Fruit fly (Drosophila melanogaster) whole organism, embryonic: ENCODE results near the gene gammaTub37C.

Experiments
- Antp ChIP-seq: fragments of 200-800 bp; sonication (Bioruptor generic); optimal IDR thresholded peaks from 3 replicates; lab custom pipeline; 2016; ENCODE audit warnings: missing biosample characterization, missing genetic modification characterization
- B-H2 ChIP-seq: fragments of 200-800 bp; sonication (Bioruptor generic); optimal IDR thresholded peaks from 2 replicates; lab custom pipeline; 2018; ENCODE audit warnings: missing biosample characterization, mild to moderate bottlenecking, missing genetic modification characterization
- Bdp1 ChIP-seq: fragments of 200-800 bp; sonication (Bioruptor generic); optimal IDR thresholded peaks from 3 replicates; lab custom pipeline; 2016; ENCODE audit warnings: missing biosample characterization, missing genetic modification characterization
- C15 ChIP-seq: fragments of 200-800 bp; sonication (Bioruptor generic); IDR thresholded peaks from 3 replicates; pipeline ENCODE4 v1.3.6; 2022; ENCODE audit warnings: missing biosample characterization, missing genetic modification characterization
- CG10979 ChIP-seq: fragments of 200-800 bp; sonication (Bioruptor generic); optimal IDR thresholded peaks from 2 replicates; lab custom pipeline; 2018; ENCODE audit warnings: missing biosample characterization, mild to moderate bottlenecking, missing genetic modification characterization, moderate library complexity
- CG11560 ChIP-seq: fragments of 200-800 bp; sonication (Bioruptor generic); IDR thresholded peaks from 3 replicates; pipeline ENCODE4 v1.3.6; 2022; ENCODE audit warnings: missing biosample characterization, missing genetic modification characterization
- CG12071 ChIP-seq: fragments of 200-800 bp; sonication (Bioruptor generic); optimal IDR thresholded peaks from 3 replicates; lab custom pipeline; 2018; ENCODE audit warnings: missing biosample characterization, mild to moderate bottlenecking, missing genetic modification characterization
- CG12391 ChIP-seq: fragments of 200-800 bp; sonication (Bioruptor generic); optimal IDR thresholded peaks from 3 replicates; lab custom pipeline; 2018; ENCODE audit warnings: missing biosample characterization, mild to moderate bottlenecking, missing genetic modification characterization, moderate library complexity
- CG12744 ChIP-seq: fragments of 200-800 bp; sonication (Bioruptor generic); optimal IDR thresholded peaks from 2 replicates; lab custom pipeline; 2016; ENCODE audit warnings: missing biosample characterization, missing genetic modification characterization
- CG13296 ChIP-seq: fragments of 200-800 bp; sonication (Bioruptor generic); optimal IDR thresholded peaks from 3 replicates; lab custom pipeline; 2018; ENCODE audit warnings: missing biosample characterization, mild to moderate bottlenecking, missing genetic modification characterization
- CG15073 ChIP-seq: fragments of 200-800 bp; sonication (Bioruptor generic); optimal IDR thresholded peaks from 2 replicates; lab custom pipeline; 2016; ENCODE audit warnings: missing biosample characterization, missing genetic modification characterization
- CG15514 ChIP-seq: fragments of 200-800 bp; sonication (Bioruptor generic); optimal IDR thresholded peaks from 3 replicates; lab custom pipeline; 2017; ENCODE audit warnings: missing biosample characterization, missing genetic modification characterization, mild to moderate bottlenecking, moderate library complexity, missing genetic modification reagents
- CG17359 ChIP-seq: fragments of 200-800 bp; sonication (Bioruptor generic); optimal IDR thresholded peaks from 3 replicates; lab custom pipeline; 2018; ENCODE audit warnings: missing biosample characterization, mild to moderate bottlenecking, missing genetic modification characterization, moderate library complexity
- CG18619 ChIP-seq: fragments of 200-800 bp; sonication (Bioruptor generic); optimal IDR thresholded peaks from 3 replicates; lab custom pipeline; 2017; ENCODE audit warnings: missing biosample characterization, mild to moderate bottlenecking, missing genetic modification characterization
- CG18764 ChIP-seq: fragments of 200-800 bp; sonication (Bioruptor generic); optimal IDR thresholded peaks from 3 replicates; lab custom pipeline; 2016; ENCODE audit warnings: missing biosample characterization, missing genetic modification characterization
- CG30431 ChIP-seq: fragments of 200-800 bp; sonication (Bioruptor generic); optimal IDR thresholded peaks from 2 replicates; lab custom pipeline; 2017; ENCODE audit warnings: missing biosample characterization, missing genetic modification characterization
- CG32767 ChIP-seq: fragments of 200-800 bp; sonication (Bioruptor generic); IDR thresholded peaks from 2 replicates; pipeline ENCODE4 v1.3.6; 2022; ENCODE audit warnings: missing biosample characterization, missing genetic modification characterization
- CG6272 ChIP-seq: fragments of 200-800 bp; sonication (Bioruptor generic); IDR thresholded peaks from 2 replicates; pipeline ENCODE4 v1.3.6; 2022; ENCODE audit warnings: missing biosample characterization, missing genetic modification characterization
- CG7271 ChIP-seq: fragments of 200-800 bp; sonication (Bioruptor generic); optimal IDR thresholded peaks from 2 replicates; lab custom pipeline; 2018; ENCODE audit warnings: missing biosample characterization, mild to moderate bottlenecking, missing genetic modification characterization, moderate library complexity
- CG7357 ChIP-seq: fragments of 200-800 bp; sonication (Bioruptor generic); IDR thresholded peaks from 3 replicates; pipeline ENCODE4 v1.3.6; 2022; ENCODE audit warnings: missing biosample characterization, missing genetic modification characterization
- CG8281 ChIP-seq: fragments of 200-800 bp; sonication (Bioruptor generic); optimal IDR thresholded peaks from 2 replicates; lab custom pipeline; 2018; ENCODE audit warnings: missing biosample characterization, mild to moderate bottlenecking, missing genetic modification characterization, moderate library complexity
- D ChIP-seq, 2 experiments: fragments of 200-800 bp in 1 of 2; fragments of >200 bp in 1 of 2; sonication (Bioruptor generic) in 1 of 2; optimal IDR thresholded peaks; 2 replicates in 1 of 2; 3 replicates in 1 of 2; lab custom pipeline; 2017; ENCODE audit warnings: mild to moderate bottlenecking in 1 of 2, missing biosample characterization in 1 of 2, missing genetic modification characterization in 1 of 2, missing genetic modification reagents in 1 of 2
- Dip2 ChIP-seq: fragments of 200-800 bp; sonication (Bioruptor generic); IDR thresholded peaks from 2 replicates; pipeline ENCODE4 v1.3.6; 2022; ENCODE audit warnings: missing biosample characterization, missing genetic modification characterization
- Gsc ChIP-seq: fragments of 200-800 bp; sonication (Bioruptor generic); IDR thresholded peaks from 2 replicates; pipeline ENCODE4 v1.3.6; 2022; ENCODE audit warnings: missing biosample characterization, missing genetic modification characterization
- Meics ChIP-seq: fragments of 200-800 bp; sonication (Bioruptor generic); optimal IDR thresholded peaks from 2 replicates; lab custom pipeline; 2017; ENCODE audit warnings: missing biosample characterization, mild to moderate bottlenecking, missing genetic modification characterization
- Nf-YA ChIP-seq: fragments of 200-800 bp; sonication (Bioruptor generic); IDR thresholded peaks from 2 replicates; pipeline ENCODE4 v1.3.6; 2022; ENCODE audit warnings: missing biosample characterization, missing genetic modification characterization
- Ptx1 ChIP-seq: fragments of 200-800 bp; sonication (Bioruptor generic); IDR thresholded peaks from 2 replicates; pipeline ENCODE4 v1.3.6; 2022; ENCODE audit warnings: missing biosample characterization, missing genetic modification characterization
- Sin3A ChIP-seq: fragments of >200 bp; optimal IDR thresholded peaks from 2 replicates; lab custom pipeline; 2018
- Sox102F ChIP-seq: fragments of 200-800 bp; sonication (Bioruptor generic); optimal IDR thresholded peaks from 2 replicates; lab custom pipeline; 2018; ENCODE audit warnings: missing biosample characterization, mild to moderate bottlenecking, missing genetic modification characterization, moderate library complexity
- Stat92E ChIP-seq, 3 experiments: fragments of >200 bp in 2 of 3; fragments of 200-800 bp in 1 of 3; sonication (Bioruptor generic) in 1 of 3; optimal IDR thresholded peaks; 2 replicates each; lab custom pipeline; 2017 to 2019; ENCODE audit warnings: missing biosample characterization in 3 of 3, missing genetic modification characterization in 3 of 3, mild to moderate bottlenecking in 1 of 3, moderate library complexity in 1 of 3
- Taf1 ChIP-seq: fragments of 200-800 bp; sonication (Bioruptor generic); IDR thresholded peaks from 2 replicates; pipeline ENCODE4 v1.3.6; 2022; ENCODE audit warnings: missing biosample characterization, missing genetic modification characterization
- Xrp1 ChIP-seq: fragments of 200-800 bp; sonication (Bioruptor generic); IDR thresholded peaks from 2 replicates; pipeline ENCODE4 v1.3.6; 2022; ENCODE audit warnings: missing biosample characterization, missing genetic modification characterization
- bab2 ChIP-seq: fragments of 200-800 bp; sonication (Bioruptor generic); optimal IDR thresholded peaks from 2 replicates; lab custom pipeline; 2016; ENCODE audit warnings: missing biosample characterization, missing genetic modification characterization
- croc ChIP-seq: fragments of 200-800 bp; sonication (Bioruptor generic); conservative IDR thresholded peaks from 3 replicates; pipeline ENCODE4 v1.3.6; 2022; ENCODE audit warnings: missing biosample characterization, missing genetic modification characterization
- fd102C ChIP-seq: fragments of 200-800 bp; sonication (Bioruptor generic); optimal IDR thresholded peaks from 2 replicates; lab custom pipeline; 2018; ENCODE audit warnings: missing biosample characterization, mild to moderate bottlenecking, missing genetic modification characterization, moderate library complexity
- gcm ChIP-seq: fragments of 200-800 bp; sonication (Bioruptor generic); optimal IDR thresholded peaks from 2 replicates; lab custom pipeline; 2019; ENCODE audit warnings: missing biosample characterization, mild to moderate bottlenecking, missing genetic modification characterization, moderate library complexity
- gt ChIP-seq: fragments of 200-800 bp; sonication (Bioruptor generic); IDR thresholded peaks from 2 replicates; pipeline ENCODE4 v1.3.6; 2022; ENCODE audit warnings: missing biosample characterization, missing genetic modification characterization
- hb ChIP-seq: fragments of 200-800 bp; sonication (Bioruptor generic); IDR thresholded peaks from 3 replicates; pipeline ENCODE4 v1.3.6; 2022; ENCODE audit warnings: missing biosample characterization, missing genetic modification characterization; ENCODE audit not compliant: partially characterized antibody
- her ChIP-seq: fragments of 200-800 bp; sonication (Bioruptor generic); optimal IDR thresholded peaks from 2 replicates; lab custom pipeline; 2016; ENCODE audit warnings: missing biosample characterization, missing genetic modification characterization
- jing ChIP-seq: fragments of 200-800 bp; sonication (Bioruptor generic); optimal IDR thresholded peaks from 2 replicates; lab custom pipeline; 2018; ENCODE audit warnings: missing biosample characterization, mild to moderate bottlenecking, missing genetic modification characterization
- nmo ChIP-seq: fragments of 200-800 bp; sonication (Bioruptor generic); optimal IDR thresholded peaks from 2 replicates; lab custom pipeline; 2018; ENCODE audit warnings: missing biosample characterization, mild to moderate bottlenecking, missing genetic modification characterization, moderate library complexity
- org-1 ChIP-seq: fragments of 200-800 bp; sonication (Bioruptor generic); optimal IDR thresholded peaks from 2 replicates; lab custom pipeline; 2017; ENCODE audit warnings: missing biosample characterization, missing genetic modification characterization
- peb ChIP-seq: fragments of 200-800 bp; sonication (Bioruptor generic); IDR thresholded peaks from 2 replicates; pipeline ENCODE4 v1.3.6; 2022; ENCODE audit warnings: missing biosample characterization, missing genetic modification characterization
- pnt ChIP-seq: fragments of 200-800 bp; sonication (Bioruptor generic); optimal IDR thresholded peaks from 3 replicates; lab custom pipeline; 2016; ENCODE audit warnings: missing biosample characterization, missing genetic modification characterization
- sc ChIP-seq, 3 experiments: fragments of >200 bp in 2 of 3; fragments of 200-800 bp in 1 of 3; sonication (Bioruptor generic) in 1 of 3; optimal IDR thresholded peaks; 2 replicates in 2 of 3; 3 replicates in 1 of 3; lab custom pipeline; 2017; ENCODE audit warnings: mild to moderate bottlenecking in 1 of 3, missing biosample characterization in 1 of 3, missing genetic modification characterization in 1 of 3, missing genetic modification reagents in 1 of 3
- slou ChIP-seq: fragments of 200-800 bp; sonication (Bioruptor generic); optimal IDR thresholded peaks from 3 replicates; lab custom pipeline; 2016; ENCODE audit warnings: missing biosample characterization, missing genetic modification characterization
- tap ChIP-seq: fragments of 200-800 bp; optimal IDR thresholded peaks from 3 replicates; lab custom pipeline; 2019; ENCODE audit warnings: missing biosample characterization, mild to moderate bottlenecking, missing genetic modification characterization, moderate library complexity
- tll ChIP-seq, 2 experiments: fragments of 200-800 bp in 1 of 2; fragments of >200 bp in 1 of 2; sonication (Bioruptor generic) in 1 of 2; optimal IDR thresholded peaks; 2 replicates each; lab custom pipeline; 2017 to 2019; ENCODE audit warnings: missing biosample characterization in 2 of 2, missing genetic modification characterization in 2 of 2, mild to moderate bottlenecking in 1 of 2, moderate library complexity in 1 of 2
- z ChIP-seq: fragments of 200-800 bp; sonication (Bioruptor generic); IDR thresholded peaks from 3 replicates; pipeline ENCODE4 v1.3.6; 2022; ENCODE audit warnings: missing biosample characterization, missing genetic modification characterization

The gammaTub37C gene

DNA sequence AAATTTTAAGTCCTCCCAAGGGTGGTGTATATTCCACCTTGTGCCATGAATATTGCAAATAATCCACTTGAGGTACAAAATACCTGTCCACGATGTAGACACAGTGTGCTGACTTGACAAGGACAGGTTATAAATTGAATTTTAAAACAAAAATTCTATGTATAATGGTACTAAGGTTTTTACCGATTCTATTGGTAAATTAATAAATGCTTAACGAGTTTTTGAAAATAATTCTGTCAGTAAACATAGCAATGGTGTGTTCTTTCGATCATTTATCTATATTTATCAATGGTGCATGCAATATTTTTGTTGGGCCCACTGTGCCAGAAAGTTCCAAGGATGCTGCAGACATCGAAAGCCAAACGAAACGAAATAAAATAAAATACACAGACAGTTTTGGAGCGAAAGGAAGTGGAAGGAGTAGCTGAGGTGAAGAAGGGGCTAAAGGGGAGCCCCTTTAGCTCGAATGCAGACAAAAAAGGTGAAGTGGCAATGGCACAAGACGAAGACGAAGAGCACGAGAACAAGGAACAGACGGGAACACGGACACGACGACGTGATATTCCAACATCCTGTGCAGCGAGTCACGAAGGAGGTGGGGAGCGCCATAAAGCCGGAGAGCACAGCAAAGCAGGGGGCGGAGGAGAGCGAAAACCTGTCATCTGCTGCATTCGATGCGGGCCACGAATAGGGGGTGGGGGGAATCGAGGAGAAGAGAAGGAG, 49.4 kb downstream of the gammaTub37C start:
- TF ChIP-seq z (GFP tag; lab: Robert Waterston, UW) (no peak), gcm (GFP tag; lab: Kevin White, UChicago) (no peak), jing (no peak), Gsc (GFP tag; lab: Robert Waterston, UW) (no peak), CG18764 (GFP tag; lab: Kevin White, UChicago) (no peak), pnt (GFP tag; lab: Kevin White, UChicago) (no peak), CG18619 (no peak), CG12071 (GFP tag; lab: Kevin White, UChicago) (no peak), CG8281 (no peak), her (GFP tag; lab: Kevin White, UChicago) (no peak), org-1 (GFP tag; lab: Kevin White, UChicago) (no peak), Ptx1 (GFP tag; lab: Robert Waterston, UW) (peak; percentile 13; the same call in 1 of the 2 replicates), Dip2 (no peak), Stat92E (GFP tag; optimal IDR thresholded peaks at IDR 0.05; lab: Kevin White, UChicago) (no peak), CG15514 (GFP tag; lab: Kevin White, UChicago) (no peak), croc (GFP tag; lab: Robert Waterston, UW) (no peak), Sox102F (GFP tag; lab: Kevin White, UChicago) (peak; percentile 30), CG10979 (tag; lab: Kevin White, UChicago) (no peak), Bdp1 (no peak), CG6272 (no peak), CG11560 (no peak), CG15073 (GFP tag; lab: Kevin White, UChicago) (no peak), slou (GFP tag; lab: Kevin White, UChicago) (no peak), hb (GFP tag; lab: Robert Waterston, UW) (no peak), fd102C (GFP tag; lab: Kevin White, UChicago) (no peak), C15 (GFP tag; lab: Robert Waterston, UW) (no peak), nmo (GFP tag; lab: Kevin White, UChicago) (peak; percentile 5), tll (GFP tag; optimal IDR thresholded peaks at IDR 0.05; lab: Kevin White, UChicago) (no peak), CG12744 (GFP tag; lab: Kevin White, UChicago) (no peak), Xrp1 (GFP tag; lab: Robert Waterston, UW) (peak; percentile 40; the same call in 1 of the 2 replicates), CG7357 (GFP tag; lab: Robert Waterston, UW) (no peak), CG7271 (tag; lab: Kevin White, UChicago) (no peak), bab2 (GFP tag; lab: Kevin White, UChicago) (no peak), Nf-YA (no peak), Meics (GFP tag; lab: Kevin White, UChicago) (peak; percentile 20), peb (no peak), CG32767 (no peak), tap (no peak), CG30431 (GFP tag; lab: Kevin White, UChicago) (no peak), gt (GFP tag; lab: Robert Waterston, UW) (no peak), B-H2 (GFP tag; lab: Kevin White, UChicago) (no peak), CG13296 (GFP tag; lab: Kevin White, UChicago) (no peak), Antp (no peak), D (optimal IDR thresholded peaks at IDR 0.05; lab: Kevin White, UChicago) (no peak), D (GFP tag; optimal IDR thresholded peaks at IDR 0.05; lab: Kevin White, UChicago) (no peak), Taf1 (no peak), sc (optimal IDR thresholded peaks at IDR 0.05; lab: Kevin White, UChicago) (no peak), sc (GFP tag; optimal IDR thresholded peaks at IDR 0.05; lab: Kevin White, UChicago) (no peak), CG17359 (tag; lab: Kevin White, UChicago) (peak; percentile 28), Sin3A (lab: Kevin White, UChicago) (no peak), CG12391 (tag; lab: Kevin White, UChicago) (peak; percentile 31)
